Worm (Caenorhabditis elegans) whole organism, L2 larva: Measurements from ENCODE around the gene mab-7.

Experiments used
- C34F6.9 ChIP-seq: fragments of 150-350 bp; optimal IDR thresholded peaks from 2 replicates; lab custom pipeline; 2014; ENCODE audit warnings: missing biosample characterization, missing genetic modification characterization
- F13H6.1 ChIP-seq: sonication (generic microtip); optimal IDR thresholded peaks from 2 replicates; lab custom pipeline; 2016; ENCODE audit warnings: missing genetic modification characterization, missing compliant biosample characterization
- ZK546.5 ChIP-seq: sonication (generic microtip); optimal IDR thresholded peaks from 2 replicates; lab custom pipeline; 2017; ENCODE audit warnings: missing biosample characterization, missing genetic modification characterization
- ceh-82 ChIP-seq: fragments of 150-350 bp; optimal IDR thresholded peaks from 2 replicates; lab custom pipeline; 2014; ENCODE audit warnings: missing biosample characterization, missing genetic modification characterization
- crh-2 ChIP-seq: sonication (generic microtip); optimal IDR thresholded peaks from 2 replicates; lab custom pipeline; 2017; ENCODE audit warnings: missing biosample characterization, missing genetic modification characterization
- egl-27 ChIP-seq: sonication (generic microtip); optimal IDR thresholded peaks from 3 replicates; lab custom pipeline; 2017; ENCODE audit warnings: missing biosample characterization, missing genetic modification reagents, missing genetic modification characterization
- elt-1 ChIP-seq: fragments of 150-350 bp; optimal IDR thresholded peaks from 2 replicates; lab custom pipeline; 2014; ENCODE audit warnings: missing biosample characterization, missing genetic modification characterization
- elt-3 ChIP-seq: sonication (generic microtip); optimal IDR thresholded peaks from 2 replicates; lab custom pipeline; 2017; ENCODE audit warnings: missing biosample characterization, missing genetic modification characterization
- fos-1 ChIP-seq: fragments of 150-350 bp; optimal IDR thresholded peaks from 2 replicates; lab custom pipeline; 2014; ENCODE audit warnings: missing biosample characterization, missing genetic modification characterization
- lin-11 ChIP-seq: fragments of 150-350 bp; sonication (generic microtip); optimal IDR thresholded peaks from 2 replicates; lab custom pipeline; 2014; ENCODE audit warnings: missing biosample characterization, missing genetic modification characterization, inconsistent platforms, mixed read lengths
- lin-13 ChIP-seq: fragments of 150-350 bp; optimal IDR thresholded peaks from 2 replicates; lab custom pipeline; 2014; ENCODE audit warnings: missing biosample characterization, missing genetic modification reagents, missing genetic modification characterization
- lsy-2 ChIP-seq, 2 experiments: fragments of 150-350 bp in 1 of 2; sonication (generic microtip) in 1 of 2; optimal IDR thresholded peaks; 2 replicates each; lab custom pipeline; 2014 to 2017; ENCODE audit warnings: missing biosample characterization in 2 of 2, missing genetic modification characterization in 2 of 2
- mab-5 ChIP-seq: fragments of 150-350 bp; optimal IDR thresholded peaks from 2 replicates; lab custom pipeline; 2014; ENCODE audit warnings: missing biosample characterization, missing genetic modification characterization
- mdl-1 ChIP-seq, 2 experiments: fragments of 150-350 bp in 1 of 2; sonication (generic microtip) in 1 of 2; optimal IDR thresholded peaks; 2 replicates each; lab custom pipeline; 2017; ENCODE audit warnings: missing biosample characterization in 2 of 2, missing genetic modification characterization in 2 of 2
- nhr-129 ChIP-seq: fragments of 150-350 bp; optimal IDR thresholded peaks from 2 replicates; lab custom pipeline; 2014; ENCODE audit warnings: missing biosample characterization, missing genetic modification characterization
- nhr-25 ChIP-seq: fragments of 150-350 bp; sonication (generic microtip); optimal IDR thresholded peaks from 3 replicates; lab custom pipeline; 2014; ENCODE audit warnings: missing biosample characterization, missing genetic modification characterization
- nhr-77 ChIP-seq: fragments of 150-350 bp; optimal IDR thresholded peaks from 2 replicates; lab custom pipeline; 2014; ENCODE audit warnings: missing biosample characterization, missing genetic modification characterization
- skn-1 ChIP-seq: sonication (generic microtip); optimal IDR thresholded peaks from 2 replicates; lab custom pipeline; 2017; ENCODE audit warnings: missing biosample characterization, missing genetic modification characterization
- sma-3 ChIP-seq: sonication (generic microtip); optimal IDR thresholded peaks from 2 replicates; lab custom pipeline; 2016; ENCODE audit warnings: missing genetic modification reagents, missing genetic modification characterization, missing compliant biosample characterization
- unc-39 ChIP-seq: fragments of 150-350 bp; optimal IDR thresholded peaks from 2 replicates; lab custom pipeline; 2014; ENCODE audit warnings: missing biosample characterization, missing genetic modification characterization
- unc-55 ChIP-seq: fragments of 150-350 bp; sonication (generic microtip); optimal IDR thresholded peaks from 3 replicates; lab custom pipeline; 2014; ENCODE audit warnings: missing biosample characterization, missing genetic modification reagents, missing genetic modification characterization
- unc-62 ChIP-seq: fragments of 150-350 bp; optimal IDR thresholded peaks from 2 replicates; lab custom pipeline; 2014; ENCODE audit warnings: missing biosample characterization, missing genetic modification reagents, missing genetic modification characterization
- zag-1 ChIP-seq: fragments of 150-350 bp; optimal IDR thresholded peaks from 2 replicates; lab custom pipeline; 2014; ENCODE audit warnings: missing biosample characterization, missing genetic modification characterization
- ztf-1 ChIP-seq: fragments of 200-800 bp; sonication (Bioruptor generic); conservative IDR thresholded peaks from 2 replicates; pipeline ENCODE4 v1.3.6; 2022; ENCODE audit warnings: missing genetic modification characterization, missing compliant biosample characterization
- ztf-11 ChIP-seq: sonication (generic microtip); optimal IDR thresholded peaks from 2 replicates; lab custom pipeline; 2017; ENCODE audit warnings: missing biosample characterization, missing genetic modification characterization
- ztf-4 ChIP-seq: fragments of 150-350 bp; optimal IDR thresholded peaks from 2 replicates; lab custom pipeline; 2014; ENCODE audit warnings: missing biosample characterization, missing genetic modification characterization

The mab-7 gene

ce11 chrX:853604-854003 is 44.2 kb downstream of the mab-7 start:
- TF ChIP-seq fos-1 (tag; lab: Kevin White, UChicago): no peak
- no peak for TF ChIP-seq ztf-4
- TF ChIP-seq skn-1: no peak
- TF ChIP-seq ZK546.5: no peak
- TF ChIP-seq unc-39: no peak
- no peak for TF ChIP-seq lsy-2 (tag; optimal IDR thresholded peaks at IDR 0.05; lab: Kevin White, UChicago)
- TF ChIP-seq unc-62: no peak

ce11 chrX:852739-853268 is 45.0 kb downstream of the mab-7 start:
- TF ChIP-seq nhr-25 (tag; lab: Kevin White, UChicago) (peak; percentile 36), ztf-11 (tag; lab: Kevin White, UChicago) (no peak)

ce11 chrX:851421-851820 is 46.4 kb downstream of the mab-7 start, which contains the start of gene igcm-1:
TSS of gene igcm-1 (minus strand) at chrX:851521.
- TF ChIP-seq elt-3 (tag; lab: Kevin White, UChicago) (no peak), nhr-77 (no peak), F13H6.1 (no peak), lsy-2 (tag; optimal IDR thresholded peaks at IDR 0.05; lab: Kevin White, UChicago) (no peak), lin-13 (no peak), ztf-1 (no peak), mab-5 (tag; lab: Kevin White, UChicago) (no peak), lin-11 (no peak), unc-55 (no peak), ceh-82 (no peak)

ce11 chrX:845443-845842 is 52.4 kb downstream of the mab-7 start:
- TF ChIP-seq egl-27 (tag; lab: Kevin White, UChicago) (no peak), zag-1 (tag; lab: Kevin White, UChicago) (no peak), unc-62 (no peak), elt-1 (tag; lab: Kevin White, UChicago) (no peak), lin-13 (no peak), elt-3 (tag; lab: Kevin White, UChicago) (no peak), mdl-1 (tag; optimal IDR thresholded peaks at IDR 0.05; lab: Kevin White, UChicago) (no peak), sma-3 (GFP tag; lab: Kevin White, UChicago) (no peak)

ce11 chrX:844649-845048 is 53.2 kb downstream of the mab-7 start:
- TF ChIP-seq C34F6.9 (tag; lab: Kevin White, UChicago): peak; percentile 27
- TF ChIP-seq nhr-129: peak; percentile 3
- no peak for TF ChIP-seq lsy-2 (tag; optimal IDR thresholded peaks at IDR 0.05; lab: Kevin White, UChicago)
- peak; percentile 7 for TF ChIP-seq crh-2
